Worm (Caenorhabditis elegans) whole organism, L2 larva: Measurements from ENCODE around the gene C45B11.9.

Source experiments
- C34F6.9 ChIP-seq: fragments of 150-350 bp; optimal IDR thresholded peaks from 2 replicates; lab custom pipeline; 2014; ENCODE audit warnings: missing biosample characterization, missing genetic modification characterization
- F13H6.1 ChIP-seq: sonication (generic microtip); optimal IDR thresholded peaks from 2 replicates; lab custom pipeline; 2016; ENCODE audit warnings: missing genetic modification characterization, missing compliant biosample characterization
- Y55F3AM.14 ChIP-seq: fragments of 200-800 bp; sonication (Bioruptor generic); optimal IDR thresholded peaks from 2 replicates; lab custom pipeline; 2018; ENCODE audit warnings: mild to moderate bottlenecking, missing genetic modification characterization, missing compliant biosample characterization
- ZK546.5 ChIP-seq: sonication (generic microtip); optimal IDR thresholded peaks from 2 replicates; lab custom pipeline; 2017; ENCODE audit warnings: missing biosample characterization, missing genetic modification characterization
- aly-2 ChIP-seq: fragments of 150-350 bp; optimal IDR thresholded peaks from 2 replicates; lab custom pipeline; 2014; ENCODE audit warnings: missing biosample characterization, missing genetic modification characterization
- ama-1 ChIP-seq: fragments of 150-350 bp; optimal IDR thresholded peaks from 2 replicates; lab custom pipeline; 2018; ENCODE audit warnings: inconsistent platforms
- blmp-1 ChIP-seq: sonication (generic microtip); optimal IDR thresholded peaks from 2 replicates; lab custom pipeline; 2017; ENCODE audit warnings: missing genetic modification characterization, mild to moderate bottlenecking, missing compliant biosample characterization, antibody characterized with exemption, moderate library complexity; ENCODE audit not compliant: insufficient read depth
- ceh-16 ChIP-seq: fragments of 150-350 bp; optimal IDR thresholded peaks from 2 replicates; lab custom pipeline; 2014; ENCODE audit warnings: missing biosample characterization, missing genetic modification characterization
- ceh-82 ChIP-seq: fragments of 150-350 bp; optimal IDR thresholded peaks from 2 replicates; lab custom pipeline; 2014; ENCODE audit warnings: missing biosample characterization, missing genetic modification characterization
- crh-2 ChIP-seq: sonication (generic microtip); optimal IDR thresholded peaks from 2 replicates; lab custom pipeline; 2017; ENCODE audit warnings: missing biosample characterization, missing genetic modification characterization
- dmd-4 ChIP-seq: sonication (generic microtip); optimal IDR thresholded peaks from 2 replicates; lab custom pipeline; 2017; ENCODE audit warnings: missing biosample characterization, missing genetic modification characterization
- egl-27 ChIP-seq: sonication (generic microtip); optimal IDR thresholded peaks from 3 replicates; lab custom pipeline; 2017; ENCODE audit warnings: missing biosample characterization, missing genetic modification reagents, missing genetic modification characterization
- elt-3 ChIP-seq: sonication (generic microtip); optimal IDR thresholded peaks from 2 replicates; lab custom pipeline; 2017; ENCODE audit warnings: missing biosample characterization, missing genetic modification characterization
- fos-1 ChIP-seq: fragments of 150-350 bp; optimal IDR thresholded peaks from 2 replicates; lab custom pipeline; 2014; ENCODE audit warnings: missing biosample characterization, missing genetic modification characterization
- gmeb-1 ChIP-seq: fragments of 150-350 bp; optimal IDR thresholded peaks from 2 replicates; lab custom pipeline; 2014; ENCODE audit warnings: missing biosample characterization, missing genetic modification characterization
- lin-11 ChIP-seq: fragments of 150-350 bp; sonication (generic microtip); optimal IDR thresholded peaks from 2 replicates; lab custom pipeline; 2014; ENCODE audit warnings: missing biosample characterization, missing genetic modification characterization, inconsistent platforms, mixed read lengths
- lin-13 ChIP-seq: fragments of 150-350 bp; optimal IDR thresholded peaks from 2 replicates; lab custom pipeline; 2014; ENCODE audit warnings: missing biosample characterization, missing genetic modification reagents, missing genetic modification characterization
- lin-39 ChIP-seq: fragments of 150-350 bp; optimal IDR thresholded peaks from 2 replicates; lab custom pipeline; 2014; ENCODE audit warnings: missing biosample characterization, missing genetic modification reagents, missing genetic modification characterization
- lsy-2 ChIP-seq, 2 experiments: fragments of 150-350 bp in 1 of 2; sonication (generic microtip) in 1 of 2; optimal IDR thresholded peaks; 2 replicates each; lab custom pipeline; 2014 to 2017; ENCODE audit warnings: missing biosample characterization in 2 of 2, missing genetic modification characterization in 2 of 2
- mab-5 ChIP-seq: fragments of 150-350 bp; optimal IDR thresholded peaks from 2 replicates; lab custom pipeline; 2014; ENCODE audit warnings: missing biosample characterization, missing genetic modification characterization
- mbf-1 ChIP-seq: sonication (generic microtip); optimal IDR thresholded peaks from 2 replicates; lab custom pipeline; 2017; ENCODE audit warnings: missing biosample characterization, missing genetic modification characterization
- mdl-1 ChIP-seq, 2 experiments: fragments of 150-350 bp in 1 of 2; sonication (generic microtip) in 1 of 2; optimal IDR thresholded peaks; 2 replicates each; lab custom pipeline; 2017; ENCODE audit warnings: missing biosample characterization in 2 of 2, missing genetic modification characterization in 2 of 2
- nhr-10 ChIP-seq: sonication (generic microtip); optimal IDR thresholded peaks from 2 replicates; lab custom pipeline; 2017; ENCODE audit warnings: missing biosample characterization, missing genetic modification characterization
- nhr-12 ChIP-seq: fragments of 150-350 bp; optimal IDR thresholded peaks from 2 replicates; lab custom pipeline; 2014; ENCODE audit warnings: missing biosample characterization, missing genetic modification characterization
- nhr-129 ChIP-seq: fragments of 150-350 bp; optimal IDR thresholded peaks from 2 replicates; lab custom pipeline; 2014; ENCODE audit warnings: missing biosample characterization, missing genetic modification characterization
- nhr-21 ChIP-seq: fragments of 150-350 bp; optimal IDR thresholded peaks from 2 replicates; lab custom pipeline; 2014; ENCODE audit warnings: missing biosample characterization, missing genetic modification characterization
- nhr-23 ChIP-seq: fragments of 150-350 bp; optimal IDR thresholded peaks from 2 replicates; lab custom pipeline; 2014; ENCODE audit warnings: missing biosample characterization, missing genetic modification reagents, missing genetic modification characterization
- nhr-237 ChIP-seq: fragments of 150-350 bp; optimal IDR thresholded peaks from 2 replicates; lab custom pipeline; 2014; ENCODE audit warnings: missing biosample characterization, missing genetic modification characterization
- nhr-25 ChIP-seq: fragments of 150-350 bp; sonication (generic microtip); optimal IDR thresholded peaks from 3 replicates; lab custom pipeline; 2014; ENCODE audit warnings: missing biosample characterization, missing genetic modification characterization
- nhr-6 ChIP-seq: fragments of 150-350 bp; optimal IDR thresholded peaks from 2 replicates; lab custom pipeline; 2014; ENCODE audit warnings: missing biosample characterization, missing genetic modification characterization
- nhr-77 ChIP-seq: fragments of 150-350 bp; optimal IDR thresholded peaks from 2 replicates; lab custom pipeline; 2014; ENCODE audit warnings: missing biosample characterization, missing genetic modification characterization
- peb-1 ChIP-seq: fragments of 150-350 bp; optimal IDR thresholded peaks from 2 replicates; lab custom pipeline; 2014; ENCODE audit warnings: missing biosample characterization, missing genetic modification characterization
- sem-4 ChIP-seq: fragments of 150-350 bp; optimal IDR thresholded peaks from 2 replicates; lab custom pipeline; 2014; ENCODE audit warnings: missing biosample characterization, missing genetic modification reagents, missing genetic modification characterization
- skn-1 ChIP-seq: sonication (generic microtip); optimal IDR thresholded peaks from 2 replicates; lab custom pipeline; 2017; ENCODE audit warnings: missing biosample characterization, missing genetic modification characterization
- sma-3 ChIP-seq: sonication (generic microtip); optimal IDR thresholded peaks from 2 replicates; lab custom pipeline; 2016; ENCODE audit warnings: missing genetic modification reagents, missing genetic modification characterization, missing compliant biosample characterization
- sma-9 ChIP-seq, 2 experiments: fragments of 150-350 bp in 1 of 2; sonication (generic microtip) in 1 of 2; optimal IDR thresholded peaks; 2 replicates each; lab custom pipeline; 2014 to 2016; ENCODE audit warnings: missing genetic modification characterization in 2 of 2, mild to moderate bottlenecking in 1 of 2, missing biosample characterization in 1 of 2, missing compliant biosample characterization in 1 of 2, missing genetic modification reagents in 1 of 2, moderate library complexity in 1 of 2
- snpc-4 ChIP-seq: fragments of 150-350 bp; optimal IDR thresholded peaks from 2 replicates; lab custom pipeline; 2014; ENCODE audit warnings: missing biosample characterization, missing genetic modification characterization
- unc-39 ChIP-seq: fragments of 150-350 bp; optimal IDR thresholded peaks from 2 replicates; lab custom pipeline; 2014; ENCODE audit warnings: missing biosample characterization, missing genetic modification characterization
- unc-55 ChIP-seq: fragments of 150-350 bp; sonication (generic microtip); optimal IDR thresholded peaks from 3 replicates; lab custom pipeline; 2014; ENCODE audit warnings: missing biosample characterization, missing genetic modification reagents, missing genetic modification characterization
- unc-62 ChIP-seq: fragments of 150-350 bp; optimal IDR thresholded peaks from 2 replicates; lab custom pipeline; 2014; ENCODE audit warnings: missing biosample characterization, missing genetic modification reagents, missing genetic modification characterization
- zag-1 ChIP-seq: fragments of 150-350 bp; optimal IDR thresholded peaks from 2 replicates; lab custom pipeline; 2014; ENCODE audit warnings: missing biosample characterization, missing genetic modification characterization
- ztf-1 ChIP-seq: fragments of 200-800 bp; sonication (Bioruptor generic); conservative IDR thresholded peaks from 2 replicates; pipeline ENCODE4 v1.3.6; 2022; ENCODE audit warnings: missing genetic modification characterization, missing compliant biosample characterization
- ztf-4 ChIP-seq: fragments of 150-350 bp; optimal IDR thresholded peaks from 2 replicates; lab custom pipeline; 2014; ENCODE audit warnings: missing biosample characterization, missing genetic modification characterization

The C45B11.9 gene

ce11 chrV:11076028-11076402 is 35.9 kb downstream of the C45B11.9 start:
- TF ChIP-seq C34F6.9 (tag; lab: Kevin White, UChicago) (no peak), sma-3 (GFP tag; lab: Kevin White, UChicago) (peak; percentile 15), lin-39 (tag; lab: Kevin White, UChicago) (no peak), sem-4 (tag; lab: Kevin White, UChicago) (peak; percentile 41)
- TF ChIP-seq, all 48 proteins: peak for 2

ce11 chrV:11076403-11076802 is 36.3 kb downstream of the C45B11.9 start:
- TF ChIP-seq nhr-23 (no peak), lsy-2 (tag; optimal IDR thresholded peaks at IDR 0.05; lab: Kevin White, UChicago) (peak in 1 of 2 experiments; percentile 40), C34F6.9 (tag; lab: Kevin White, UChicago) (peak; percentile 14), ceh-16 (tag; lab: Kevin White, UChicago) (no peak), ama-1 (lab: Kevin White, UChicago) (peak; percentile 79), lin-13 (GFP tag; lab: Kevin White, UChicago) (peak; percentile 32), ZK546.5 (tag; lab: Kevin White, UChicago) (no peak), elt-3 (tag; lab: Kevin White, UChicago) (no peak), sma-9 (GFP tag; optimal IDR thresholded peaks at IDR 0.05; lab: Kevin White, UChicago) (peak; percentile 25), sma-9 (tag; optimal IDR thresholded peaks at IDR 0.05; lab: Kevin White, UChicago) (no peak), crh-2 (peak; percentile 31), lin-11 (tag; lab: Kevin White, UChicago) (no peak), fos-1 (tag; lab: Kevin White, UChicago) (peak; percentile 46), ztf-4 (tag; lab: Kevin White, UChicago) (peak; percentile 77), nhr-6 (tag; lab: Kevin White, UChicago) (no peak), unc-62 (GFP tag; lab: Kevin White, UChicago) (peak; percentile 38), nhr-129 (tag; lab: Kevin White, UChicago) (peak; percentile 43)

- no peak for TF ChIP-seq nhr-12 (tag; lab: Kevin White, UChicago)
- TF ChIP-seq skn-1 = no peak
- TF ChIP-seq sma-9 (GFP tag; optimal IDR thresholded peaks at IDR 0.05; lab: Kevin White, UChicago) = peak; percentile 8
- TF ChIP-seq sma-9 (tag; optimal IDR thresholded peaks at IDR 0.05; lab: Kevin White, UChicago) = no peak
- TF ChIP-seq lin-13 (GFP tag; lab: Kevin White, UChicago) = peak; percentile 74
- no peak for TF ChIP-seq ztf-1 (GFP tag; lab: Robert Waterston, UW)
- TF ChIP-seq ZK546.5 (tag; lab: Kevin White, UChicago) = no peak
- TF ChIP-seq ztf-4 (tag; lab: Kevin White, UChicago) = peak; percentile 50
- peak; percentile 55 for TF ChIP-seq snpc-4 (tag; lab: Kevin White, UChicago)
- peak; percentile 21 for TF ChIP-seq mab-5 (tag; lab: Kevin White, UChicago)
- no peak for TF ChIP-seq nhr-23
- peak; percentile 40 for TF ChIP-seq ama-1 (lab: Kevin White, UChicago)
- no peak for TF ChIP-seq nhr-237
- peak; percentile 69 for TF ChIP-seq gmeb-1 (tag; lab: Kevin White, UChicago)
- TF ChIP-seq dmd-4 = no peak
- TF ChIP-seq nhr-10 (tag; lab: Kevin White, UChicago) = no peak
- TF ChIP-seq blmp-1 = peak; percentile 57
- TF ChIP-seq nhr-77 (tag; lab: Kevin White, UChicago) = no peak
- peak; percentile 44 for TF ChIP-seq F13H6.1 (tag; lab: Kevin White, UChicago)
- peak; percentile 20 for TF ChIP-seq nhr-21 (tag; lab: Kevin White, UChicago)
- peak; percentile 86 for TF ChIP-seq unc-55 (GFP tag; lab: Kevin White, UChicago)
- peak; percentile 87 for TF ChIP-seq sma-3 (GFP tag; lab: Kevin White, UChicago)
- no peak for TF ChIP-seq egl-27 (tag; lab: Kevin White, UChicago)
- TF ChIP-seq Y55F3AM.14 = no peak
- peak; percentile 86 for TF ChIP-seq crh-2
- TF ChIP-seq ceh-16 (tag; lab: Kevin White, UChicago) = peak; percentile 64
- no peak for TF ChIP-seq mdl-1 (tag; optimal IDR thresholded peaks at IDR 0.05; lab: Kevin White, UChicago)
- peak in 1 of 2 experiments; percentile 75 for TF ChIP-seq lsy-2 (tag; optimal IDR thresholded peaks at IDR 0.05; lab: Kevin White, UChicago)
- TF ChIP-seq fos-1 (tag; lab: Kevin White, UChicago) = peak; percentile 97
- TF ChIP-seq peb-1 (tag; lab: Kevin White, UChicago) = no peak
- TF ChIP-seq mbf-1 (tag; lab: Kevin White, UChicago) = no peak
- no peak for TF ChIP-seq unc-39
- TF ChIP-seq zag-1 = peak; percentile 15
- TF ChIP-seq aly-2 (tag; lab: Kevin White, UChicago) = no peak
- peak; percentile 84 for TF ChIP-seq nhr-25 (tag; lab: Kevin White, UChicago)
- TF ChIP-seq lin-11 (tag; lab: Kevin White, UChicago) = peak; percentile 76
- peak; percentile 80 for TF ChIP-seq sem-4 (tag; lab: Kevin White, UChicago)
- TF ChIP-seq C34F6.9 (tag; lab: Kevin White, UChicago) = peak; percentile 88
- TF ChIP-seq unc-62 (GFP tag; lab: Kevin White, UChicago) = no peak
- TF ChIP-seq nhr-129 (tag; lab: Kevin White, UChicago) = peak; percentile 76
- no peak for TF ChIP-seq ceh-82 (tag; lab: Kevin White, UChicago)
These were observed 38.1 kb downstream of the C45B11.9 start, which contains the start of gene act-2 for ce11 chrV:11078104-11078724. TSS of gene act-2 (minus strand) at chrV:11078154.
